Worm (Caenorhabditis elegans): ENCODE measurements around the gene csq-1.

The csq-1 gene

ce11 chrX:14694633-14695177 lies 10.0 kb downstream of the csq-1 start:
- TF ChIP-seq fkh-10 (GFP tag; optimal IDR thresholded peaks at IDR 0.05) (peak; percentile 15), lsy-12 (tag; optimal IDR thresholded peaks at IDR 0.05) (no peak)

ce11 chrX:14695892-14696291 lies 11.2 kb downstream of the csq-1 start:
- TF ChIP-seq lin-15B (tag; optimal IDR thresholded peaks at IDR 0.05) (no peak), egl-5 (tag; optimal IDR thresholded peaks at IDR 0.05) (no peak), nfya-1 (tag; optimal IDR thresholded peaks at IDR 0.05; ENCODE audit: insufficient read depth) (no peak), R02D3.7 (tag; optimal IDR thresholded peaks at IDR 0.05) (no peak), nhr-28 (tag; optimal IDR thresholded peaks at IDR 0.05) (no peak), elt-2 (tag; optimal IDR thresholded peaks at IDR 0.05) (no peak), nhr-25 (tag; optimal IDR thresholded peaks at IDR 0.05) (no peak), ceh-9 (tag; optimal IDR thresholded peaks at IDR 0.05) (no peak), skn-1 (tag; optimal IDR thresholded peaks at IDR 0.05) (no peak), jun-1 (tag; optimal IDR thresholded peaks at IDR 0.05) (no peak), nhr-12 (tag; optimal IDR thresholded peaks at IDR 0.05) (no peak), nhr-237 (tag; optimal IDR thresholded peaks at IDR 0.05) (no peak), fkh-2 (tag; optimal IDR thresholded peaks at IDR 0.05) (no peak), elt-1 (tag; optimal IDR thresholded peaks at IDR 0.05) (no peak), zag-1 (tag; optimal IDR thresholded peaks at IDR 0.05) (no peak), daf-12 (tag; optimal IDR thresholded peaks at IDR 0.05) (no peak), pqm-1 (tag; optimal IDR thresholded peaks at IDR 0.05) (no peak), fos-1 (tag; optimal IDR thresholded peaks at IDR 0.05) (no peak)

- no peak for TF ChIP-seq egl-5 (tag; optimal IDR thresholded peaks at IDR 0.05)
- TF ChIP-seq ama-1 (optimal IDR thresholded peaks at IDR 0.05) = no peak
- no peak for TF ChIP-seq pha-4 (tag; optimal IDR thresholded peaks at IDR 0.05)
- TF ChIP-seq nfya-1 (tag; optimal IDR thresholded peaks at IDR 0.05; ENCODE audit: insufficient read depth) = no peak
- TF ChIP-seq sea-2 (GFP tag; optimal IDR thresholded peaks at IDR 0.05) = no peak
- TF ChIP-seq nhr-25 (tag; optimal IDR thresholded peaks at IDR 0.05) = no peak
- no peak for TF ChIP-seq tbx-2 (tag; optimal IDR thresholded peaks at IDR 0.05)
- TF ChIP-seq snpc-4 (tag; optimal IDR thresholded peaks at IDR 0.05) = no peak
- no peak for TF ChIP-seq lin-15B (tag; optimal IDR thresholded peaks at IDR 0.05)
- TF ChIP-seq unc-39 (tag; optimal IDR thresholded peaks at IDR 0.05) = no peak
- TF ChIP-seq ceh-16 (tag; optimal IDR thresholded peaks at IDR 0.05) = no peak
- TF ChIP-seq nhr-11 (tag; optimal IDR thresholded peaks at IDR 0.05) = no peak
- TF ChIP-seq pqm-1 (tag; optimal IDR thresholded peaks at IDR 0.05) = no peak
- TF ChIP-seq nhr-43 (tag; optimal IDR thresholded peaks at IDR 0.05; ENCODE audit: poor library complexity, severe bottlenecking) = no peak
Observed at ce11 chrX:14699866-14700265, 15.2 kb downstream of the csq-1 start, which contains the start of gene hch-1. Gene hch-1 (minus strand): TSS chrX:14699977.

- TF ChIP-seq snpc-4 (tag; optimal IDR thresholded peaks at IDR 0.05) = no peak
- TF ChIP-seq nhr-11 (tag; optimal IDR thresholded peaks at IDR 0.05) = no peak
- TF ChIP-seq nhr-76 (tag; optimal IDR thresholded peaks at IDR 0.05) = no peak
- no peak for TF ChIP-seq mml-1 (tag; optimal IDR thresholded peaks at IDR 0.05)
- TF ChIP-seq pha-4 (tag; optimal IDR thresholded peaks at IDR 0.05) = no peak
- TF ChIP-seq ceh-82 (tag; optimal IDR thresholded peaks at IDR 0.05) = no peak
- no peak for TF ChIP-seq nhr-67 (tag; optimal IDR thresholded peaks at IDR 0.05)
- no peak for TF ChIP-seq ztf-4 (tag; optimal IDR thresholded peaks at IDR 0.05)
- TF ChIP-seq aly-2 (tag; optimal IDR thresholded peaks at IDR 0.05) = no peak
- no peak for TF ChIP-seq ceh-28 (tag; optimal IDR thresholded peaks at IDR 0.05)
Observed at ce11 chrX:14701490-14701889, 16.8 kb downstream of the csq-1 start, which contains the start of gene F40E10.5. Gene F40E10.5 (plus strand): TSS chrX:14701790.

- no peak for TF ChIP-seq nhr-23 (tag; optimal IDR thresholded peaks at IDR 0.05)
- no peak for TF ChIP-seq nfya-1 (tag; optimal IDR thresholded peaks at IDR 0.05; ENCODE audit: insufficient read depth)
- TF ChIP-seq snpc-4 (tag; optimal IDR thresholded peaks at IDR 0.05) = no peak
- TF ChIP-seq fkh-10 (GFP tag; optimal IDR thresholded peaks at IDR 0.05) = no peak
- TF ChIP-seq jun-1 (tag; optimal IDR thresholded peaks at IDR 0.05) = no peak
- no peak for TF ChIP-seq ceh-28 (tag; optimal IDR thresholded peaks at IDR 0.05)
- no peak for TF ChIP-seq eor-1 (tag; optimal IDR thresholded peaks at IDR 0.05)
- TF ChIP-seq ZK546.5 (tag; optimal IDR thresholded peaks at IDR 0.05) = no peak
- TF ChIP-seq nhr-77 (tag; optimal IDR thresholded peaks at IDR 0.05) = no peak
- no peak for TF ChIP-seq sea-2 (GFP tag; optimal IDR thresholded peaks at IDR 0.05)
- no peak for TF ChIP-seq nhr-237 (tag; optimal IDR thresholded peaks at IDR 0.05)
Observed at ce11 chrX:14704933-14705332, 20.3 kb downstream of the csq-1 start.
